Worm (Caenorhabditis elegans) whole organism, midembryonic: ENCODE measurements around the gene cul-5.

Source experiments
- T22C8.4 ChIP-seq: fragments of 200-800 bp; sonication (Bioruptor generic); IDR thresholded peaks from 2 replicates; pipeline ENCODE4 v1.3.6; 2022; ENCODE audit warnings: missing genetic modification characterization, missing compliant biosample characterization
- cog-1 ChIP-seq: sonication (generic microtip); optimal IDR thresholded peaks from 2 replicates; lab custom pipeline; 2016; ENCODE audit warnings: missing genetic modification characterization, missing compliant biosample characterization
- flt-1 ChIP-seq: fragments of 200-800 bp; sonication (Bioruptor generic); IDR thresholded peaks from 2 replicates; pipeline ENCODE4 v1.3.6; 2022; ENCODE audit warnings: missing genetic modification characterization, missing compliant biosample characterization
- med-1 ChIP-seq: sonication (generic microtip); optimal IDR thresholded peaks from 2 replicates; lab custom pipeline; 2017; ENCODE audit warnings: missing genetic modification characterization, mild to moderate bottlenecking, missing compliant biosample characterization, antibody characterized with exemption, missing genetic modification reagents; ENCODE audit not compliant: insufficient read depth
- ztf-29 ChIP-seq: fragments of 200-800 bp; sonication (Bioruptor generic); IDR thresholded peaks from 2 replicates; pipeline ENCODE4 v1.3.6; 2022; ENCODE audit warnings: missing genetic modification reagents, missing genetic modification characterization, missing compliant biosample characterization

DNA sequence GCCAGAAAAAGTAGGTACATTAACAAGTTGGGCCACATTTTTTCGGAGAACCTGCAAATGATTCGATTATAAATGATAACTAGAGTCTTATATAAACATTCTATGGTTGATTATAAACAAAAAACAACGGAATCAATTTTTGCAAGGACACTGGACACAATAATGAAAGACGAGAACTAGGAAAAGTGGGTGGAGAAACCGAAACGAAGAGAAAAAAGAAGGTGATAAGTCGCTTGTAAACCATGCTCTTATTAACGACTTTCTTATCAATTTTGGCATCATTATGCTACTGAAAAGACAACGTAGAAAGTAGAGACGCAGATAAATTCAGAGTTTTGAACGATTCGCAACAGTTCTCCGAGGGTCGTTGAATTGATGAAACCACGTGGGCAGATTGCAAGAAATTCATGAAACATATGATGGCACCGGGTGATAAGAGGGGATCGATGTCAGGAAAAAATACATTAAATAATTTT, 10.8 kb downstream of the cul-5 start, which contains the start of gene ZK856.5:
- no peak for TF ChIP-seq flt-1
- no peak for TF ChIP-seq T22C8.4
- TF ChIP-seq med-1 (GFP tag; lab: Kevin White, UChicago), result no peak
- no peak for TF ChIP-seq ztf-29 (GFP tag; lab: Robert Waterston, UW)
- no peak for TF ChIP-seq cog-1 (tag; lab: Kevin White, UChicago)
